Fruit fly (Drosophila melanogaster) whole organism: Measurements from ENCODE around the gene CG44954.

Source experiments
- Dll ChIP-seq: fragments of >200 bp; optimal IDR thresholded peaks from 2 replicates; lab custom pipeline; 2017
- psq ChIP-seq: fragments of >200 bp; optimal IDR thresholded peaks from 2 replicates; lab custom pipeline; 2017

DNA sequence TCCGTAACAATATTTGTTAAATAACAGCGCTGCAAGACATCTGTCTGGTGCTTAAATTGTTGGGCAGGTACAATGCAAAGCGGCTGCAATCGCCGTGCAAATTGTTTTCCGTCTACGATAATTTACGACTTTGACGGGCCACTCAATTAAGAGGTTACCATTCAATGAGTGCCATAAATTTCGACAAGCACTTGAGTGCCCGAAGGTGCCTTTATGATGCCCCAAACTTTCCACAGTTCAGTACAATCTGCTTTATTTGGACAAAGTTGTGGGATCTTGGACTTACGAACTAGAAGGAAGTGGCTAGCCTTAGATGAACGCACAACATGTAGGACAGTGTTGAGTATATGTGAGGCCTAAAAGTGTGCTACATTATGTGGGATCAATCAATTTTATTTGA lies 29.0 kb downstream of the CG44954 start:
- TF ChIP-seq psq (no peak), Dll (lab: Kevin White, UChicago) (no peak)
